Worm (Caenorhabditis elegans) whole organism, L3 larva: ENCODE measurements around the gene rop-1.

Source experiments
- R02D3.7 ChIP-seq: fragments of 150-350 bp; optimal IDR thresholded peaks from 2 replicates; lab custom pipeline; 2014; ENCODE audit warnings: missing biosample characterization, missing genetic modification characterization
- ZK546.5 ChIP-seq: sonication (generic microtip); optimal IDR thresholded peaks from 2 replicates; lab custom pipeline; 2017; ENCODE audit warnings: missing biosample characterization, missing genetic modification characterization
- aly-2 ChIP-seq: fragments of 150-350 bp; optimal IDR thresholded peaks from 2 replicates; lab custom pipeline; 2014; ENCODE audit warnings: missing biosample characterization, missing genetic modification characterization
- ceh-16 ChIP-seq: sonication (generic microtip); optimal IDR thresholded peaks from 2 replicates; lab custom pipeline; 2017; ENCODE audit warnings: missing biosample characterization, missing genetic modification characterization
- ceh-28 ChIP-seq: fragments of 150-350 bp; optimal IDR thresholded peaks from 2 replicates; lab custom pipeline; 2014; ENCODE audit warnings: missing biosample characterization, missing genetic modification reagents, missing genetic modification characterization
- ceh-82 ChIP-seq: fragments of 150-350 bp; optimal IDR thresholded peaks from 2 replicates; lab custom pipeline; 2014; ENCODE audit warnings: missing biosample characterization, missing genetic modification characterization
- daf-12 ChIP-seq: fragments of 150-350 bp; optimal IDR thresholded peaks from 2 replicates; lab custom pipeline; 2014; ENCODE audit warnings: missing biosample characterization, missing genetic modification reagents, missing genetic modification characterization
- egl-27 ChIP-seq: sonication (generic microtip); optimal IDR thresholded peaks from 4 replicates; lab custom pipeline; 2017; ENCODE audit warnings: missing biosample characterization, missing genetic modification reagents, missing genetic modification characterization
- egl-5 ChIP-seq: fragments of 150-350 bp; optimal IDR thresholded peaks from 2 replicates; lab custom pipeline; 2017; ENCODE audit warnings: missing biosample characterization, missing genetic modification reagents, missing genetic modification characterization, inconsistent platforms
- elt-1 ChIP-seq: fragments of 150-350 bp; optimal IDR thresholded peaks from 2 replicates; lab custom pipeline; 2014; ENCODE audit warnings: missing biosample characterization, missing genetic modification characterization
- elt-2 ChIP-seq: sonication (generic microtip); optimal IDR thresholded peaks from 2 replicates; lab custom pipeline; 2016; ENCODE audit warnings: missing genetic modification reagents, mild to moderate bottlenecking, missing genetic modification characterization, missing compliant biosample characterization
- elt-3 ChIP-seq, 3 experiments: fragments of 150-350 bp in 1 of 3; sonication (generic microtip) in 2 of 3; optimal IDR thresholded peaks; 2 replicates in 2 of 3; 4 replicates in 1 of 3; lab custom pipeline; 2014 to 2017; ENCODE audit warnings: missing biosample characterization in 3 of 3, missing genetic modification characterization in 3 of 3
- eor-1 ChIP-seq, 2 experiments: fragments of 150-350 bp; optimal IDR thresholded peaks; 2 replicates each; lab custom pipeline; 2014 to 2018; ENCODE audit warnings: missing biosample characterization in 2 of 2, missing genetic modification characterization in 2 of 2
- fkh-10 ChIP-seq: sonication (generic microtip); optimal IDR thresholded peaks from 2 replicates; lab custom pipeline; 2017; ENCODE audit warnings: missing biosample characterization, missing genetic modification reagents, missing genetic modification characterization
- fkh-2 ChIP-seq: fragments of 150-350 bp; optimal IDR thresholded peaks from 2 replicates; lab custom pipeline; 2014; ENCODE audit warnings: missing biosample characterization, missing genetic modification reagents, missing genetic modification characterization
- fos-1 ChIP-seq: fragments of 150-350 bp; optimal IDR thresholded peaks from 2 replicates; lab custom pipeline; 2014; ENCODE audit warnings: missing biosample characterization, missing genetic modification characterization
- hmg-11 ChIP-seq: sonication (generic microtip); optimal IDR thresholded peaks from 2 replicates; lab custom pipeline; 2016; ENCODE audit warnings: missing genetic modification characterization, missing compliant biosample characterization
- jun-1 ChIP-seq: fragments of 150-350 bp; optimal IDR thresholded peaks from 2 replicates; lab custom pipeline; 2014; ENCODE audit warnings: missing biosample characterization, missing genetic modification reagents, missing genetic modification characterization
- lin-15B ChIP-seq: fragments of 150-350 bp; optimal IDR thresholded peaks from 2 replicates; lab custom pipeline; 2014; ENCODE audit warnings: missing biosample characterization, missing genetic modification characterization
- lin-39 ChIP-seq: fragments of 150-350 bp; optimal IDR thresholded peaks from 2 replicates; lab custom pipeline; 2018; ENCODE audit warnings: missing biosample characterization, missing genetic modification reagents, missing genetic modification characterization
- lsy-12 ChIP-seq: sonication (generic microtip); optimal IDR thresholded peaks from 2 replicates; lab custom pipeline; 2016; ENCODE audit warnings: mild to moderate bottlenecking, missing genetic modification characterization, missing compliant biosample characterization
- mdl-1 ChIP-seq: fragments of 150-350 bp; optimal IDR thresholded peaks from 2 replicates; lab custom pipeline; 2014; ENCODE audit warnings: missing biosample characterization, missing genetic modification characterization
- mml-1 ChIP-seq: fragments of 150-350 bp; sonication (generic microtip); optimal IDR thresholded peaks from 3 replicates; lab custom pipeline; 2014; ENCODE audit warnings: missing biosample characterization, missing genetic modification characterization
- nfya-1 ChIP-seq: sonication (generic microtip); optimal IDR thresholded peaks from 2 replicates; lab custom pipeline; 2017; ENCODE audit warnings: missing genetic modification characterization, mild to moderate bottlenecking, missing compliant biosample characterization, antibody characterized with exemption, moderate library complexity; ENCODE audit not compliant: insufficient read depth
- nhr-11 ChIP-seq: fragments of 150-350 bp; optimal IDR thresholded peaks from 2 replicates; lab custom pipeline; 2014; ENCODE audit warnings: missing biosample characterization, missing genetic modification characterization
- nhr-12 ChIP-seq: fragments of 150-350 bp; optimal IDR thresholded peaks from 2 replicates; lab custom pipeline; 2014; ENCODE audit warnings: missing biosample characterization, missing genetic modification characterization
- nhr-23 ChIP-seq: fragments of 150-350 bp; optimal IDR thresholded peaks from 2 replicates; lab custom pipeline; 2014; ENCODE audit warnings: missing biosample characterization, missing genetic modification reagents, missing genetic modification characterization
- nhr-237 ChIP-seq: fragments of 150-350 bp; optimal IDR thresholded peaks from 2 replicates; lab custom pipeline; 2014; ENCODE audit warnings: missing biosample characterization, missing genetic modification characterization
- nhr-25 ChIP-seq: sonication (generic microtip); optimal IDR thresholded peaks from 2 replicates; lab custom pipeline; 2017; ENCODE audit warnings: missing biosample characterization, missing genetic modification characterization
- nhr-28 ChIP-seq: fragments of 150-350 bp; optimal IDR thresholded peaks from 2 replicates; lab custom pipeline; 2014; ENCODE audit warnings: missing biosample characterization, missing genetic modification characterization
- nhr-43 ChIP-seq: sonication (generic microtip); optimal IDR thresholded peaks from 2 replicates; lab custom pipeline; 2016; ENCODE audit warnings: mild to moderate bottlenecking, missing genetic modification characterization, missing compliant biosample characterization; ENCODE audit not compliant: poor library complexity, severe bottlenecking
- nhr-67 ChIP-seq: fragments of 150-350 bp; optimal IDR thresholded peaks from 2 replicates; lab custom pipeline; 2014; ENCODE audit warnings: missing biosample characterization, missing genetic modification characterization
- nhr-76 ChIP-seq: fragments of 150-350 bp; sonication (generic microtip); optimal IDR thresholded peaks from 5 replicates; lab custom pipeline; 2014; ENCODE audit warnings: missing biosample characterization, missing genetic modification characterization
- nhr-77 ChIP-seq: fragments of 150-350 bp; optimal IDR thresholded peaks from 2 replicates; lab custom pipeline; 2014; ENCODE audit warnings: missing biosample characterization, missing genetic modification characterization
- pha-4 ChIP-seq: fragments of 150-350 bp; optimal IDR thresholded peaks from 2 replicates; lab custom pipeline; 2014; ENCODE audit warnings: missing biosample characterization, missing genetic modification reagents, missing genetic modification characterization
- pqm-1 ChIP-seq: fragments of 150-350 bp; optimal IDR thresholded peaks from 2 replicates; lab custom pipeline; 2017; ENCODE audit warnings: missing biosample characterization, missing genetic modification characterization, inconsistent platforms
- sea-2 ChIP-seq: fragments of 150-350 bp; sonication (generic microtip); optimal IDR thresholded peaks from 4 replicates; lab custom pipeline; 2014; ENCODE audit warnings: missing biosample characterization, missing genetic modification reagents, missing genetic modification characterization
- skn-1 ChIP-seq: fragments of 150-350 bp; optimal IDR thresholded peaks from 2 replicates; lab custom pipeline; 2014; ENCODE audit warnings: missing biosample characterization, missing genetic modification characterization
- snpc-4 ChIP-seq: fragments of 150-350 bp; optimal IDR thresholded peaks from 2 replicates; lab custom pipeline; 2014; ENCODE audit warnings: missing biosample characterization, missing genetic modification characterization
- tbx-2 ChIP-seq: sonication (generic microtip); optimal IDR thresholded peaks from 2 replicates; lab custom pipeline; 2016; ENCODE audit warnings: mild to moderate bottlenecking, missing genetic modification characterization, missing compliant biosample characterization
- unc-39 ChIP-seq: sonication (generic microtip); optimal IDR thresholded peaks from 4 replicates; lab custom pipeline; 2017; ENCODE audit warnings: missing biosample characterization, missing genetic modification characterization
- unc-62 ChIP-seq: fragments of 150-350 bp; sonication (generic microtip); optimal IDR thresholded peaks from 4 replicates; lab custom pipeline; 2014; ENCODE audit warnings: missing biosample characterization, missing genetic modification reagents, missing genetic modification characterization
- zag-1 ChIP-seq: fragments of 150-350 bp; optimal IDR thresholded peaks from 2 replicates; lab custom pipeline; 2014; ENCODE audit warnings: missing biosample characterization, missing genetic modification characterization
- ztf-11 ChIP-seq: fragments of 150-350 bp; optimal IDR thresholded peaks from 2 replicates; lab custom pipeline; 2014; ENCODE audit warnings: missing biosample characterization, missing genetic modification characterization
- ztf-4 ChIP-seq: fragments of 150-350 bp; optimal IDR thresholded peaks from 2 replicates; lab custom pipeline; 2014; ENCODE audit warnings: missing biosample characterization, missing genetic modification characterization

Gene rop-1

DNA sequence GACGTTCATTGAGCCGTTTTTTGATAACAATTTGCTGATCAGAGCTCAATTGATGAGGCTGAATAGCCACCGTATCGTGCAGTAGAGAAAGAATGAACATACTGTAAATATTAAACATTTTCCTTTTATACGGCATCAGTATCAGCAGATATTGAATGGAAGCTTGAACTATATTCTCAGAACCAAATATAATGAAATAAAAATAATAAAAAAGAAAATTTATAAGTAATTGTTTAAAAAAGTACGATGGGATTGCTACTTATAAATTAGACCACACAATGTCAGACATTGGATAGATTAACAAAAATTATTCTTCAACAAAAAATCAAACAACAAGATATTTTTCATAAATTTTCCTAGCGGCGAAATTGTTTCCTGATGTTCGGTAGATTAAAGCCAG, 48.4 kb downstream of the rop-1 start, which contains the start of gene rpc-25:
Gene rpc-25 (minus strand): TSS at position 101 of the 400 bp plus-strand sequence.
- no peak for TF ChIP-seq nhr-77 (tag; lab: Kevin White, UChicago)
- TF ChIP-seq hmg-11, result no peak
- no peak for TF ChIP-seq nhr-23 (tag; lab: Kevin White, UChicago)
- TF ChIP-seq lin-39, result no peak
- no peak for TF ChIP-seq snpc-4
- TF ChIP-seq nfya-1 (tag; lab: Kevin White, UChicago), result no peak
- TF ChIP-seq elt-2 (tag; lab: Kevin White, UChicago), result no peak
- TF ChIP-seq nhr-12 (tag; lab: Kevin White, UChicago), result no peak
- no peak for TF ChIP-seq ZK546.5 (tag; lab: Kevin White, UChicago)
- no peak for TF ChIP-seq egl-27 (tag; lab: Kevin White, UChicago)
- TF ChIP-seq nhr-28 (tag; lab: Kevin White, UChicago), result no peak
- TF ChIP-seq lsy-12, result no peak

DNA sequence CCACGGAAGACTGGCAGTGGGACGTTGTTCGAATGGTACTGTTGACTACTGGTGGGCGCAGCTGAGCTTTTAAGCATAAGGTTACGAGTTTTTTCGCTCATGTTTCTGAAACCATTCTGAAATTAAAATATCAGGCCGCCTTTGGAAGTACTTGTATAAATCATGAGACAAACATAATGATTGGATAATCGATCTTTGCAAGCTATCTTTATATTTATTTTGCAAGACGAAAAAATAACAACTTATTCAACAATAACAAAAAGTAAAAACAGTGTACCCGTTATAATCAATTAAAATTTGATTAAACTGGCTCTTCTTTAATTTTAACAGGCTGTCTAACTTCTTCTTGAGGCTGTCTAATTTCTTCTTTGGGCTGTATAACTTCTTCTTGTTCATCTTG, 49.4 kb downstream of the rop-1 start, which contains the start of gene ZK856.16:
Gene ZK856.16 (minus strand): TSS at position 101 of the 400 bp plus-strand sequence.
- TF ChIP-seq nhr-12 (tag; lab: Kevin White, UChicago) (no peak), sea-2 (GFP tag; lab: Kevin White, UChicago) (no peak), nhr-25 (tag; lab: Kevin White, UChicago) (no peak), unc-39 (no peak), ztf-11 (tag; lab: Kevin White, UChicago) (no peak), hmg-11 (no peak), fkh-2 (tag; lab: Kevin White, UChicago) (no peak), elt-1 (tag; lab: Kevin White, UChicago) (no peak), egl-27 (tag; lab: Kevin White, UChicago) (no peak), ZK546.5 (tag; lab: Kevin White, UChicago) (no peak), nhr-77 (tag; lab: Kevin White, UChicago) (no peak), daf-12 (no peak), aly-2 (tag; lab: Kevin White, UChicago) (no peak), eor-1 (tag; optimal IDR thresholded peaks at IDR 0.05; lab: Kevin White, UChicago) (no peak), zag-1 (no peak), nhr-76 (tag; lab: Kevin White, UChicago) (no peak), mml-1 (tag; lab: Kevin White, UChicago) (no peak), snpc-4 (no peak)
- TF ChIP-seq, all 47 proteins: peak for 0

DNA sequence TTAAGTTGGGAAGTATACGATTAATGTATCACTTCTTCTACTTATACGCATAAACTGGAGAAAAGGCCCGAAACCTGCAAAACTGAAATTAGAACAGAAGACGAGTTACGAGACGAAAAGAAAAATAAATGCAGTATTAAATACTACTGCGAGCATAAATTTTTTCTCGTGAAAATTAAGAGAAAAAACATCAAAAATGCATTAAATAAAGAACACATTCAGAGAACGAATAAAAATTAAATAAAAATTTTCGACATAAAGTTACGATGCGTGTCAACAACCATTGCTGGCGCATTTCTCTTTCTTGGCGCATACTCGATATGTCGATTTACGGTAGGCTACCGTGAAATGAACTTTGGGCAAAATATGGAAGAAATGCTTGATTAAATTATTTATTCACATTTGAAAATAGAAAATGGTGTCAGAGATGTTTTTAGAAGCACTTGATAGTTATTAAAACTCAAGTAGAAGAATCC, 50.0 kb downstream of the rop-1 start, which contains the start of the genes ZK856.19 and ZK856.11:
Gene ZK856.19 (minus strand): TSS at position 51 of the 476 bp plus-strand sequence.
Gene ZK856.11 (minus strand): TSS at position 76 of the 476 bp plus-strand sequence.
- TF ChIP-seq jun-1 (tag; lab: Kevin White, UChicago) (peak; percentile 39), pha-4 (peak; percentile 88), nhr-25 (tag; lab: Kevin White, UChicago) (no peak), pqm-1 (tag; lab: Kevin White, UChicago) (peak; percentile 30), mml-1 (tag; lab: Kevin White, UChicago) (no peak), lsy-12 (peak; percentile 68), egl-5 (tag; lab: Kevin White, UChicago) (no peak), lin-15B (tag; lab: Kevin White, UChicago) (peak; percentile 92), nhr-43 (peak; percentile 59), tbx-2 (tag; lab: Kevin White, UChicago) (peak; percentile 29), ceh-16 (tag; lab: Kevin White, UChicago) (no peak), zag-1 (no peak), nhr-11 (tag; lab: Kevin White, UChicago) (no peak), ztf-11 (tag; lab: Kevin White, UChicago) (no peak), hmg-11 (peak; percentile 28), nhr-23 (tag; lab: Kevin White, UChicago) (peak; percentile 68), R02D3.7 (tag; lab: Kevin White, UChicago) (peak; percentile 86), fos-1 (no peak), sea-2 (GFP tag; lab: Kevin White, UChicago) (no peak), aly-2 (tag; lab: Kevin White, UChicago) (no peak), skn-1 (tag; lab: Kevin White, UChicago) (no peak), fkh-10 (peak; percentile 28), elt-3 (tag; optimal IDR thresholded peaks at IDR 0.05; lab: Kevin White, UChicago) (no peak), ceh-28 (tag; lab: Kevin White, UChicago) (peak; percentile 33), mdl-1 (tag; lab: Kevin White, UChicago) (no peak), elt-1 (tag; lab: Kevin White, UChicago) (no peak), unc-62 (no peak), eor-1 (tag; optimal IDR thresholded peaks at IDR 0.05; lab: Kevin White, UChicago) (no peak), unc-39 (no peak), nhr-28 (tag; lab: Kevin White, UChicago) (no peak), lin-39 (no peak), nhr-237 (no peak), nhr-77 (tag; lab: Kevin White, UChicago) (no peak), ztf-4 (tag; lab: Kevin White, UChicago) (no peak), snpc-4 (peak; percentile 60), nhr-67 (tag; lab: Kevin White, UChicago) (no peak), nfya-1 (tag; lab: Kevin White, UChicago) (peak; percentile 61), daf-12 (no peak), elt-2 (tag; lab: Kevin White, UChicago) (peak; percentile 43), fkh-2 (tag; lab: Kevin White, UChicago) (no peak), ZK546.5 (tag; lab: Kevin White, UChicago) (no peak), egl-27 (tag; lab: Kevin White, UChicago) (no peak), ceh-82 (tag; lab: Kevin White, UChicago) (no peak), nhr-12 (tag; lab: Kevin White, UChicago) (no peak)
